Fruit fly (Drosophila melanogaster): ENCODE measurements around the gene dgt1.

Gene dgt1

DNA sequence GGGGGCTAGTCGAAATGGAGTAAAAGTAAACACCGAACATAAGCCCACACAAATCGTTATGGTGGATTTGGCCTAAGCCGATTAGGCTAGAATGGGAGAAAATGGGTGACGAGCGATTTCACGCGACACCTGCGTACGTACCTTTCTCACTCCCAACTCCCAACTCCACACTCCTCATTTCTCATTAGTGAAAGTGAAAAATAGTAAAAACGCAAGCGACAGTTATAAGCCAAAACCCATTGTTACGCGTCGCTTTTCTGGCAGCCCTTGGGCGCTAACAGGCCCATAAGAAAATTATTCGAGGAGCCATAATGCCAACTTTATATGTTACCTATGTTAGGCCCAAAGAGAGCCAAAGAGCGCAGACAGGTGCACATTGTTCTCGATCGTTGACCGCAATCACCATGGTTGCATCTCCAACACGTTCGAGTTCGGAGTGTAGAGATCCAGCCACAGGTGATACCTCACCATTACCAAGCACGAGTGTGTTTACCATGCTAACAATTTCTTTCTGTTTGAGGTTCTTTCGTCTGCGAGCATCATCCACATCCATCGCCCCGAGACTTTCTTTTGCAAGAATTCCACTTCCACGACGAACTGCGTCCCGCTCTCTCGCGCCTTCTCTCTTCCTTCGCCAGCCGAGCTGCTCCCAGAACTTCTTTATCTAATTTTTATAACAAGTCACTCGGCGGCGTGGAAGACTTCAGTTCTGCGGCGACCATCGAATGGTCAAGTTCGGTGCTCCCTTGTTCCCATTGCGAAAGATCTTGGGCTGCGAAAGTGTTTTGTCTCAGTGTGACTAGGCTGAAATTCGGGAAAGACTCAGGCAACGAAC is 38.6 kb downstream of the dgt1 start, which contains the start of gene neo:
Gene neo (plus strand): TSS at position 698 of the 835 bp plus-strand sequence.
- TF ChIP-seq noc (tag; optimal IDR thresholded peaks at IDR 0.05): no peak

dm6 chr3R:29817664-29818063 is 39.6 kb downstream of the dgt1 start, which contains the start of gene CG7829:
CG7829 (minus strand) TSS chr3R:29817764.
- TF ChIP-seq noc (tag; optimal IDR thresholded peaks at IDR 0.05): no peak

DNA sequence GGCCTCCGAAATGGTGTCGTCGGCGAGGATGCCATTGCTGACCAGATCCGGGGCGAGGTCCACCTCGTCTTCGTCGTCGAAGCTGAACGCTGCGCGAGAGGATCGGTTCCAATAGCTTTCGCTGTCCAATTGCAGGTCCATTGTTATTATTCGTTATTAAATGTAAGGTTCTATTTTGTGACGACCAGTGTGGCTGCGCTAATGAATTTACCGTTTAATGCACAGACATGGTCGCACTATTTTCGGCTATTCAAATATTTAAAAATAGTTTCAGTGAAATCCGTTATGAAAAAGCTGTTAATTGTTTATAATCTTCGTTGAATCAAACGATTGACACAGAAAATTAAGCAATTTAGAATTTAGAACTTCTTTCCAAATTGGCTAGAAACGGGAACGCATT is 41.0 kb downstream of the dgt1 start, which contains the start of gene Vps16B:
Gene Vps16B (minus strand): TSS at position 186 of the 400 bp plus-strand sequence.
- no peak for TF ChIP-seq noc (tag; optimal IDR thresholded peaks at IDR 0.05)

- TF ChIP-seq noc (tag; optimal IDR thresholded peaks at IDR 0.05): no peak
These were observed 50.5 kb downstream of the dgt1 start, which contains the start of the genes ca and ncd for dm6 chr3R:29806682-29807393. ca (plus strand) TSS chr3R:29806811. ncd (minus strand) TSS chr3R:29807127.

Measured in whole organism, larva.